Fruit fly (Drosophila melanogaster) whole organism, wandering third instar larva: ENCODE results near the gene CG11345.
A peak's percentile ranks its signal among the peaks of the same experiment; 100 is the strongest.

Source experiments
- Abd-B ChIP-seq: fragments of >200 bp; optimal IDR thresholded peaks from 2 replicates; lab custom pipeline; 2017; ENCODE audit warnings: missing biosample characterization, missing genetic modification characterization
- CG32264 ChIP-seq: fragments of 200-800 bp; sonication (Bioruptor generic); optimal IDR thresholded peaks from 2 replicates; lab custom pipeline; 2016; ENCODE audit warnings: missing biosample characterization, missing genetic modification characterization
- CG9705 ChIP-seq: fragments of 200-800 bp; sonication (Bioruptor generic); optimal IDR thresholded peaks from 2 replicates; lab custom pipeline; 2018; ENCODE audit warnings: missing biosample characterization, mild to moderate bottlenecking, missing genetic modification characterization
- CrebA ChIP-seq: fragments of 200-800 bp; sonication (Bioruptor generic); optimal IDR thresholded peaks from 2 replicates; lab custom pipeline; 2016; ENCODE audit warnings: missing biosample characterization, mild to moderate bottlenecking, missing genetic modification characterization, borderline replicate concordance
- Dif ChIP-seq: fragments of 200-275, 200-300 bp; sonication (Bioruptor generic); optimal IDR thresholded peaks from 2 replicates; lab custom pipeline; 2018; ENCODE audit warnings: missing biosample characterization, missing genetic modification characterization; ENCODE audit not compliant: partially characterized antibody
- GATAd ChIP-seq: sonication (Bioruptor generic); optimal IDR thresholded peaks from 2 replicates; lab custom pipeline; 2016; ENCODE audit warnings: missing biosample characterization, missing genetic modification characterization
- Hnf4 ChIP-seq: fragments of 200-800 bp; sonication (Bioruptor generic); optimal IDR thresholded peaks from 2 replicates; lab custom pipeline; 2016; ENCODE audit warnings: missing biosample characterization, mild to moderate bottlenecking, missing genetic modification characterization
- Hr78 ChIP-seq: fragments of >200 bp; optimal IDR thresholded peaks from 2 replicates; lab custom pipeline; 2017; ENCODE audit warnings: missing biosample characterization, missing genetic modification characterization
- Hr83 ChIP-seq: fragments of 200-300 bp; sonication (Bioruptor generic); optimal IDR thresholded peaks from 2 replicates; lab custom pipeline; 2016; ENCODE audit warnings: missing biosample characterization, mild to moderate bottlenecking, missing genetic modification characterization, moderate library complexity; ENCODE audit not compliant: poor library complexity, severe bottlenecking
- Jra ChIP-seq: sonication (Bioruptor generic); optimal IDR thresholded peaks from 2 replicates; lab custom pipeline; 2016; ENCODE audit warnings: missing biosample characterization, missing genetic modification characterization
- Mio ChIP-seq: sonication (Bioruptor generic); optimal IDR thresholded peaks from 2 replicates; lab custom pipeline; 2016; ENCODE audit warnings: missing biosample characterization, missing genetic modification characterization
- Myc ChIP-seq: fragments of >200 bp; optimal IDR thresholded peaks from 2 replicates; lab custom pipeline; 2017
- N ChIP-seq: fragments of >200 bp; optimal IDR thresholded peaks from 2 replicates; lab custom pipeline; 2018; ENCODE audit warnings: missing biosample characterization, missing external identifiers, missing genetic modification characterization
- OdsH ChIP-seq: fragments of 200-800 bp; sonication (Bioruptor generic); optimal IDR thresholded peaks from 2 replicates; lab custom pipeline; 2016; ENCODE audit warnings: missing biosample characterization, mild to moderate bottlenecking, missing genetic modification characterization
- Rel ChIP-seq, 2 experiments: fragments of 200-800 bp; sonication (Bioruptor generic) in 1 of 2; optimal IDR thresholded peaks; 2 replicates in 1 of 2; 3 replicates in 1 of 2; lab custom pipeline; 2016 to 2019; ENCODE audit warnings: mild to moderate bottlenecking in 2 of 2, missing biosample characterization in 2 of 2, missing genetic modification characterization in 2 of 2, moderate library complexity in 1 of 2
- Sp1 ChIP-seq: fragments of 200-800 bp; sonication (Bioruptor generic); optimal IDR thresholded peaks from 3 replicates; lab custom pipeline; 2019; ENCODE audit warnings: missing biosample characterization, mild to moderate bottlenecking, missing genetic modification characterization, moderate library complexity
- Vsx2 ChIP-seq: fragments of 200-300, 225-300 bp; sonication (Bioruptor generic); optimal IDR thresholded peaks from 2 replicates; lab custom pipeline; 2018; ENCODE audit warnings: missing biosample characterization, missing genetic modification characterization; ENCODE audit not compliant: partially characterized antibody
- dl ChIP-seq, 2 experiments: fragments of 175-275, 200-275 bp in 1 of 2; fragments of 200-275 bp in 1 of 2; sonication (Bioruptor generic); optimal IDR thresholded peaks; lab custom pipeline; 2018; ENCODE audit warnings: mild to moderate bottlenecking in 2 of 2, missing biosample characterization in 2 of 2, missing genetic modification characterization in 2 of 2, moderate library complexity in 2 of 2; ENCODE audit not compliant: partially characterized antibody in 2 of 2, insufficient read depth in 1 of 2
- dsf ChIP-seq: sonication (Bioruptor generic); optimal IDR thresholded peaks from 2 replicates; lab custom pipeline; 2016; ENCODE audit warnings: missing biosample characterization, missing genetic modification characterization, borderline replicate concordance
- ey ChIP-seq: fragments of 200-800 bp; sonication (Bioruptor generic); optimal IDR thresholded peaks from 2 replicates; lab custom pipeline; 2016; ENCODE audit warnings: missing biosample characterization, missing genetic modification characterization
- fru ChIP-seq: fragments of 200-800 bp; sonication (Bioruptor generic); optimal IDR thresholded peaks from 3 replicates; lab custom pipeline; 2016; ENCODE audit warnings: missing biosample characterization, mild to moderate bottlenecking, missing genetic modification characterization
- h ChIP-seq: fragments of 200-800 bp; sonication (Bioruptor generic); optimal IDR thresholded peaks from 3 replicates; lab custom pipeline; 2016; ENCODE audit warnings: missing biosample characterization, mild to moderate bottlenecking, missing genetic modification characterization
- jim ChIP-seq: fragments of 175-275, 200-325 bp; sonication (Bioruptor generic); optimal IDR thresholded peaks from 2 replicates; lab custom pipeline; 2016; ENCODE audit warnings: missing biosample characterization, mild to moderate bottlenecking, missing genetic modification characterization
- lola ChIP-seq: fragments of >200 bp; optimal IDR thresholded peaks from 2 replicates; lab custom pipeline; 2017; ENCODE audit warnings: missing biosample characterization, missing genetic modification characterization
- pan ChIP-seq: fragments of >200 bp; optimal IDR thresholded peaks from 2 replicates; lab custom pipeline; 2017
- psq ChIP-seq: fragments of 200-800 bp; sonication (Bioruptor generic); optimal IDR thresholded peaks from 3 replicates; lab custom pipeline; 2017; ENCODE audit warnings: missing biosample characterization, mild to moderate bottlenecking, missing genetic modification characterization, moderate library complexity
- rgr ChIP-seq: fragments of 200-800 bp; sonication (Bioruptor generic); optimal IDR thresholded peaks from 3 replicates; lab custom pipeline; 2016; ENCODE audit warnings: missing biosample characterization, mild to moderate bottlenecking, missing genetic modification characterization
- sage ChIP-seq: fragments of 200-800 bp; sonication (Bioruptor generic); optimal IDR thresholded peaks from 2 replicates; lab custom pipeline; 2016; ENCODE audit warnings: missing biosample characterization, mild to moderate bottlenecking, missing genetic modification characterization
- tai ChIP-seq: sonication (Bioruptor generic); optimal IDR thresholded peaks from 2 replicates; lab custom pipeline; 2016; ENCODE audit warnings: missing biosample characterization, missing genetic modification characterization
- usp ChIP-seq: fragments of >200 bp; optimal IDR thresholded peaks from 2 replicates; lab custom pipeline; 2017; ENCODE audit warnings: missing biosample characterization, missing genetic modification characterization
- woc ChIP-seq: sonication (Bioruptor generic); optimal IDR thresholded peaks from 2 replicates; lab custom pipeline; 2016; ENCODE audit warnings: missing biosample characterization, mild to moderate bottlenecking, missing genetic modification characterization

CG11345 gene

DNA sequence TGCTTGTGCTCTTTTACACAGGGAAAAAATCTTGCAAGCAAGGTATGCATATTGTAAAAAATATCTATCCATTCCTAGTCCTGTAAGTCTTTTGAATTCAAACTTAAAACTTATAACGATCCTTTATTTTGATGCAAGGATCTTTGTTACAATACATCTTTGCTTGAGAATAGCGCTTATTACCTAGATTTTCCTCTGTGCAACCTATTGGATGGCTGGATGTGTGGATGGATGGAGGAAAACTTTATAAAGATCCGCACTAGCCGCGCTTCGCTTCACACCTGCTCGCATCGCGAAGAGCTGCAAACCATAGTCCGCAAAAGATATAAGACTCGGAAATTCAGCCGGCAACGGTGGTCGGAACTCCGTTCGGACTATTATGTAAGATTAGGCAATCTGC is 36.6 kb downstream of the CG11345 start, which contains the start of gene CG15020:
Gene CG15020, plus strand, starts transcription at position 301 of the 400 bp plus-strand sequence.
- TF ChIP-seq Hr83 (GFP tag; lab: Kevin White, UChicago) (no peak), usp (GFP tag; lab: Kevin White, UChicago) (no peak), Rel (GFP tag; optimal IDR thresholded peaks at IDR 0.05; lab: Kevin White, UChicago) (no peak), Rel (tag; optimal IDR thresholded peaks at IDR 0.05; lab: Kevin White, UChicago) (no peak), CG9705 (no peak)

dm6 chr3L:4417543-4417942 is 40.4 kb downstream of the CG11345 start:
- no peak for TF ChIP-seq sage (GFP tag; lab: Kevin White, UChicago)
- TF ChIP-seq pan (lab: Kevin White, UChicago), result no peak
- TF ChIP-seq N (GFP tag; lab: Kevin White, UChicago), result no peak
- TF ChIP-seq Rel (GFP tag; optimal IDR thresholded peaks at IDR 0.05; lab: Kevin White, UChicago), result no peak
- no peak for TF ChIP-seq Rel (tag; optimal IDR thresholded peaks at IDR 0.05; lab: Kevin White, UChicago)
- no peak for TF ChIP-seq rgr (GFP tag; lab: Kevin White, UChicago)
- TF ChIP-seq psq (GFP tag; lab: Kevin White, UChicago), result no peak
- TF ChIP-seq Hr78 (GFP tag; lab: Kevin White, UChicago), result no peak
- no peak for TF ChIP-seq CG9705
- no peak for TF ChIP-seq tai (GFP tag; lab: Kevin White, UChicago)
- TF ChIP-seq jim (GFP tag; lab: Kevin White, UChicago), result no peak
- TF ChIP-seq Myc, result no peak
- no peak for TF ChIP-seq Hr83 (GFP tag; lab: Kevin White, UChicago)
- no peak for TF ChIP-seq fru (GFP tag; lab: Kevin White, UChicago)

- TF ChIP-seq Jra (no peak), N (GFP tag; lab: Kevin White, UChicago) (no peak), Abd-B (no peak), dl (GFP tag; optimal IDR thresholded peaks at IDR 0.05; lab: Kevin White, UChicago; ENCODE audit: insufficient read depth in 1 of 2, partially characterized antibody in 2 of 2) (no peak), CG32264 (GFP tag; lab: Kevin White, UChicago) (no peak), Rel (GFP tag; optimal IDR thresholded peaks at IDR 0.05; lab: Kevin White, UChicago) (no peak), Rel (tag; optimal IDR thresholded peaks at IDR 0.05; lab: Kevin White, UChicago) (peak; percentile 53), Mio (GFP tag; lab: Kevin White, UChicago) (no peak)
Observed at dm6 chr3L:4417068-4417467, 40.9 kb downstream of the CG11345 start.

DNA sequence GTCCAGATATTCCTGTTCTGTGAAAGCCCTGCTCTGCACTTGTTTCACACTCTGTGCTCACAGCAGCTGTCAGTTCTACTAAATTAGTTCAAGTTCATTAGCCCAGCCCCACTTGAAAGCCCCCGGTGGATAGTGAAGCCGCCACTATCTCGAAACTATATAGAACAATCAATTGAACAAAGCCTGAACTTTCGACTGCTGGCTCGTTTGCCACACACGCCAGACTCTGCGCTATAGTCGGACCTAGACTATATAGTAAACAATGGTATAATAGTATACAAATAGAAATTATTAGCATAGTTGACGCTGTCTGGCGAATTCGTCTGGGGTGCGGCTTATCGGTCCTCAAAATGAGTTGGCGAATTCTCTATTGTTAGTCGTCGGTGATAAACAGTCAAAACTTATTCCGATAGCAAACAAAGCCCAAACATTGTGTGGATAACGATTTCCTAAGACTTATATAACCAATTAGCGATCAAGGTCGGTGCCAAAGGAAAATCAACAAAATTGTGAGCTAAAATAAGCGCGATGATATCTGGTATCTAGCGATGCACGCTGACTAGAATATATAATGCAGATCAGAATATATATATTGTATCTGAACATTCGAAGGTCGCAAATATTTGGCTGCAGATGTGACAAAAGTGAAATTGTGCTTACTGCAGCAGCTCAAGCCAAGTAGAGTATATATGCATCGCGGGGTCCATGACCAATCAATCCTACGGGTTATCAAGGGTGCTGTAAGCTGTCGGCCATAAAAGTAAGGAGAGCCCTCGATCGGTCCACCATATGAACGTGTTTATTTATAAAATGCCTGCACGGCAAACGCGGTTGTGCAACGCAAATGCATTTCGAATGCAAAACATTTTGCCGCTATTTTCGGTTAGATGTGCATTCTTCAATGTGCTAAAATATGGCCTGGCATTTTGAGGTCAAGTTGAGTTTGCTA is 42.4 kb downstream of the CG11345 start:
- TF ChIP-seq Dif (GFP tag; lab: Kevin White, UChicago) (no peak), woc (GFP tag; lab: Kevin White, UChicago) (no peak), GATAd (no peak), Jra (no peak), sage (GFP tag; lab: Kevin White, UChicago) (no peak), jim (GFP tag; lab: Kevin White, UChicago) (no peak), h (GFP tag; lab: Kevin White, UChicago) (no peak)

DNA sequence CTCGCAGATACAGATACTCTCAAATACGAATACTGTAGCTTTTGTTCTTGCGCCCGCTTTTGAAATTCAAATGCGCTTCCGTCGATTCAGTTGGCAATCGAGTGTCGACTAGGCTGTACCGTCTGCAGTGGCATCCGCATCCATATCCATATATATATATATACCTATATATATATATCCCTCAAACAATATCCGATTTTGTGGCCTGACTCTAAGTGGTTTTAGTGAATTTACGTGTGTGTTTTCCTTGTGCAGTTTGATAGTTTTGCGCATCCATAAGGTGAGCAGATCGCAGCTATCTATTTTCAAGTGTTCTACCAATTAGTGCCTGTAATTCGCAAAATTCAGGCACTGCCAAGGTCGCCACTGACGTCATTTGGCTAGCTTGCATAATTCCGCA is 43.4 kb downstream of the CG11345 start:
- TF ChIP-seq ey (GFP tag; lab: Kevin White, UChicago), result no peak
- TF ChIP-seq Myc, result no peak
- no peak for TF ChIP-seq jim (GFP tag; lab: Kevin White, UChicago)
- TF ChIP-seq OdsH (GFP tag; lab: Kevin White, UChicago), result peak; percentile 13
- TF ChIP-seq Hnf4 (GFP tag; lab: Kevin White, UChicago), result no peak
- TF ChIP-seq Hr83 (GFP tag; lab: Kevin White, UChicago), result no peak
- TF ChIP-seq lola (GFP tag; lab: Kevin White, UChicago), result no peak
- no peak for TF ChIP-seq Jra
- TF ChIP-seq dl (GFP tag; optimal IDR thresholded peaks at IDR 0.05; lab: Kevin White, UChicago; ENCODE audit: insufficient read depth in 1 of 2, partially characterized antibody in 2 of 2), result no peak
- no peak for TF ChIP-seq Hr78 (GFP tag; lab: Kevin White, UChicago)
- TF ChIP-seq Dif (GFP tag; lab: Kevin White, UChicago), result peak; percentile 50
- peak; percentile 6 for TF ChIP-seq Sp1 (GFP tag; lab: Kevin White, UChicago)
- TF ChIP-seq h (GFP tag; lab: Kevin White, UChicago), result no peak
- no peak for TF ChIP-seq dsf (GFP tag; lab: Kevin White, UChicago)
- no peak for TF ChIP-seq CrebA (GFP tag; lab: Kevin White, UChicago)
- TF ChIP-seq Rel (GFP tag; optimal IDR thresholded peaks at IDR 0.05; lab: Kevin White, UChicago), result peak; percentile 34
- TF ChIP-seq Rel (tag; optimal IDR thresholded peaks at IDR 0.05; lab: Kevin White, UChicago), result no peak
- TF ChIP-seq sage (GFP tag; lab: Kevin White, UChicago), result no peak
- TF ChIP-seq pan (lab: Kevin White, UChicago), result no peak
- TF ChIP-seq Vsx2 (GFP tag; lab: Kevin White, UChicago), result peak; percentile 5
